Worm (Caenorhabditis elegans) whole organism, mixed stage, embryonic: ENCODE data around the gene T04B8.1.

Source experiments
- elt-1 ChIP-seq: sonication (generic microtip); optimal IDR thresholded peaks from 2 replicates; lab custom pipeline; 2017; ENCODE audit warnings: missing genetic modification characterization, mild to moderate bottlenecking, missing compliant biosample characterization, antibody characterized with exemption, moderate library complexity, borderline replicate concordance; ENCODE audit not compliant: insufficient read depth
- lin-13 ChIP-seq: fragments of 150-350 bp; optimal IDR thresholded peaks from 2 replicates; lab custom pipeline; 2014; ENCODE audit warnings: missing biosample characterization, missing genetic modification characterization
- lsy-2 ChIP-seq: fragments of 150-350 bp; optimal IDR thresholded peaks from 2 replicates; lab custom pipeline; 2014; ENCODE audit warnings: missing biosample characterization, missing genetic modification characterization
- nhr-12 ChIP-seq: fragments of 150-350 bp; optimal IDR thresholded peaks from 2 replicates; lab custom pipeline; 2014; ENCODE audit warnings: missing biosample characterization, missing genetic modification characterization
- pha-4 ChIP-seq: fragments of 150-350 bp; optimal IDR thresholded peaks from 2 replicates; lab custom pipeline; 2018; ENCODE audit warnings: missing biosample characterization, missing genetic modification reagents, missing genetic modification characterization
- snpc-4 ChIP-seq: fragments of 150-350 bp; optimal IDR thresholded peaks from 2 replicates; lab custom pipeline; 2014; ENCODE audit warnings: missing biosample characterization, missing genetic modification characterization
- unc-62 ChIP-seq: fragments of 150-350 bp; optimal IDR thresholded peaks from 2 replicates; lab custom pipeline; 2014; ENCODE audit warnings: missing biosample characterization, missing genetic modification reagents, missing genetic modification characterization

- TF ChIP-seq unc-62 (GFP tag; lab: Kevin White, UChicago) = no peak
- no peak for TF ChIP-seq lin-13 (tag; lab: Kevin White, UChicago)
- no peak for TF ChIP-seq pha-4 (tag; lab: Kevin White, UChicago)
- no peak for TF ChIP-seq lsy-2 (tag; lab: Kevin White, UChicago)
- TF ChIP-seq elt-1 = no peak
- TF ChIP-seq nhr-12 (tag; lab: Kevin White, UChicago) = no peak
- TF ChIP-seq snpc-4 (tag; lab: Kevin White, UChicago) = no peak
Measured at ce11 chrII:584321-584848, 49.7 kb upstream of the T04B8.1 start, which contains the start of the genes W08F4.12 and W08F4.13.
